Worm (Caenorhabditis elegans) whole organism, L3 larva: ENCODE data around the gene comt-1.

Experiments used
- aly-2 ChIP-seq: fragments of 150-350 bp; optimal IDR thresholded peaks from 2 replicates; lab custom pipeline; 2014; ENCODE audit warnings: missing biosample characterization, missing genetic modification characterization
- ceh-9 ChIP-seq: sonication (generic microtip); optimal IDR thresholded peaks from 2 replicates; lab custom pipeline; 2018; ENCODE audit warnings: missing biosample characterization, missing genetic modification characterization
- lin-15B ChIP-seq: fragments of 150-350 bp; optimal IDR thresholded peaks from 2 replicates; lab custom pipeline; 2014; ENCODE audit warnings: missing biosample characterization, missing genetic modification characterization
- nhr-11 ChIP-seq: fragments of 150-350 bp; optimal IDR thresholded peaks from 2 replicates; lab custom pipeline; 2014; ENCODE audit warnings: missing biosample characterization, missing genetic modification characterization
- nhr-237 ChIP-seq: fragments of 150-350 bp; optimal IDR thresholded peaks from 2 replicates; lab custom pipeline; 2014; ENCODE audit warnings: missing biosample characterization, missing genetic modification characterization
- nhr-25 ChIP-seq: sonication (generic microtip); optimal IDR thresholded peaks from 2 replicates; lab custom pipeline; 2017; ENCODE audit warnings: missing biosample characterization, missing genetic modification characterization
- nhr-28 ChIP-seq: fragments of 150-350 bp; optimal IDR thresholded peaks from 2 replicates; lab custom pipeline; 2014; ENCODE audit warnings: missing biosample characterization, missing genetic modification characterization
- nhr-76 ChIP-seq: fragments of 150-350 bp; sonication (generic microtip); optimal IDR thresholded peaks from 5 replicates; lab custom pipeline; 2014; ENCODE audit warnings: missing biosample characterization, missing genetic modification characterization
- pha-4 ChIP-seq: fragments of 150-350 bp; optimal IDR thresholded peaks from 2 replicates; lab custom pipeline; 2014; ENCODE audit warnings: missing biosample characterization, missing genetic modification reagents, missing genetic modification characterization
- pqm-1 ChIP-seq: fragments of 150-350 bp; optimal IDR thresholded peaks from 2 replicates; lab custom pipeline; 2017; ENCODE audit warnings: missing biosample characterization, missing genetic modification characterization, inconsistent platforms
- zag-1 ChIP-seq: fragments of 150-350 bp; optimal IDR thresholded peaks from 2 replicates; lab custom pipeline; 2014; ENCODE audit warnings: missing biosample characterization, missing genetic modification characterization

ce11 chrX:2893026-2893662 is 30.9 kb upstream of the comt-1 start:
- TF ChIP-seq pha-4 (tag; lab: Kevin White, UChicago) (no peak), nhr-237 (tag; lab: Kevin White, UChicago) (no peak), lin-15B (no peak), nhr-25 (tag; lab: Kevin White, UChicago) (no peak), ceh-9 (tag; lab: Kevin White, UChicago) (no peak), nhr-76 (tag; lab: Kevin White, UChicago) (no peak), nhr-28 (tag; lab: Kevin White, UChicago) (no peak), zag-1 (tag; lab: Kevin White, UChicago) (no peak), pqm-1 (no peak), nhr-11 (no peak), aly-2 (tag; lab: Kevin White, UChicago) (no peak)
